Worm (Caenorhabditis elegans) whole organism, midembryonic: ENCODE results near the gene zipt-2.1.
"Not testable (repeated sequence)": the region's sequence is repeated elsewhere in the genome, so short reads cannot be mapped to it uniquely, and the experiment has no call there.

Source experiments
- T22C8.4 ChIP-seq: fragments of 200-800 bp; sonication (Bioruptor generic); IDR thresholded peaks from 2 replicates; pipeline ENCODE4 v1.3.6; 2022; ENCODE audit warnings: missing genetic modification characterization, missing compliant biosample characterization
- cog-1 ChIP-seq: sonication (generic microtip); optimal IDR thresholded peaks from 2 replicates; lab custom pipeline; 2016; ENCODE audit warnings: missing genetic modification characterization, missing compliant biosample characterization
- flt-1 ChIP-seq: fragments of 200-800 bp; sonication (Bioruptor generic); IDR thresholded peaks from 2 replicates; pipeline ENCODE4 v1.3.6; 2022; ENCODE audit warnings: missing genetic modification characterization, missing compliant biosample characterization
- klf-2 ChIP-seq: fragments of 200-800 bp; sonication (Bioruptor generic); conservative IDR thresholded peaks from 2 replicates; pipeline ENCODE4 v1.3.6; 2022; ENCODE audit warnings: missing genetic modification reagents, missing genetic modification characterization, missing compliant biosample characterization
- med-1 ChIP-seq: sonication (generic microtip); optimal IDR thresholded peaks from 2 replicates; lab custom pipeline; 2017; ENCODE audit warnings: missing genetic modification characterization, mild to moderate bottlenecking, missing compliant biosample characterization, antibody characterized with exemption, missing genetic modification reagents; ENCODE audit not compliant: insufficient read depth
- ref-1 ChIP-seq: fragments of 200-800 bp; sonication (Bioruptor generic); conservative IDR thresholded peaks from 2 replicates; pipeline ENCODE4 v1.3.6; 2022; ENCODE audit warnings: missing genetic modification reagents, missing genetic modification characterization, missing compliant biosample characterization
- tab-1 ChIP-seq: fragments of 200-800 bp; sonication (Bioruptor generic); IDR thresholded peaks from 2 replicates; pipeline ENCODE4 v1.3.6; 2022; ENCODE audit warnings: missing genetic modification characterization, missing compliant biosample characterization
- ztf-23 ChIP-seq: fragments of 200-800 bp; sonication (Bioruptor generic); IDR thresholded peaks from 2 replicates; pipeline ENCODE4 v1.3.6; 2022; ENCODE audit warnings: missing genetic modification reagents, missing genetic modification characterization, missing compliant biosample characterization
- ztf-29 ChIP-seq: fragments of 200-800 bp; sonication (Bioruptor generic); IDR thresholded peaks from 2 replicates; pipeline ENCODE4 v1.3.6; 2022; ENCODE audit warnings: missing genetic modification reagents, missing genetic modification characterization, missing compliant biosample characterization

Gene zipt-2.1

ce11 chrIV:10799354-10799753 lies at the start of gene zipt-2.1:
Gene zipt-2.1 (plus strand): TSS chrIV:10799654.
- TF ChIP-seq flt-1 (GFP tag; lab: Robert Waterston, UW) (no peak), klf-2 (no peak), tab-1 (GFP tag; lab: Robert Waterston, UW) (no peak), ref-1 (GFP tag; lab: Robert Waterston, UW) (no peak), ztf-29 (GFP tag; lab: Robert Waterston, UW) (no peak), ztf-23 (GFP tag; lab: Robert Waterston, UW) (no peak), cog-1 (no peak), T22C8.4 (GFP tag; lab: Robert Waterston, UW) (no peak), med-1 (GFP tag; lab: Kevin White, UChicago) (no peak)

DNA sequence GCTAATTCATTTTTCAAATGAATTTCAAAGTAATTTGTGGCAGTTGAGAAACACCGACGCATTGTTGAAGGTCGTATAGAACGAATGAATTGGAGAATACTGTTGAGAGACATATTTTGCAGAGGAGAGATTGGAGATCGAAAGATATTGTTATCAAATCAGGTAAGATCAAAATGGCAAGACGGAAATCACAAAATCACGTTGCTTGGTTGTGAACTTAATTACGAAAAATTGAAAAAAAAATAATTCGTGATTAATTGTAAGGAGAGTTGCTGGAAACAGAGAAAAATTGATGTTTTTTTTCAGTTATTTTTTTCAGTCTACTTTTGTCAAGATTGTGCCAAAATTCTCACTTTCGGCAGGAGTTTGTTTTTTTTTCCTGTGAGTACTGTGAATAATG lies 49.4 kb upstream of the zipt-2.1 start, which contains the start of gene T25B9.1:
Gene T25B9.1 (minus strand): TSS at position 101 of the 400 bp plus-strand sequence.
- TF ChIP-seq flt-1 (GFP tag; lab: Robert Waterston, UW): no peak
- TF ChIP-seq ref-1 (GFP tag; lab: Robert Waterston, UW): no peak
- TF ChIP-seq ztf-23 (GFP tag; lab: Robert Waterston, UW): no peak
- TF ChIP-seq cog-1: no peak
- no peak for TF ChIP-seq tab-1 (GFP tag; lab: Robert Waterston, UW)
- TF ChIP-seq klf-2: no peak
- TF ChIP-seq T22C8.4 (GFP tag; lab: Robert Waterston, UW): no peak
- no peak for TF ChIP-seq ztf-29 (GFP tag; lab: Robert Waterston, UW)
- TF ChIP-seq med-1 (GFP tag; lab: Kevin White, UChicago): no peak

DNA sequence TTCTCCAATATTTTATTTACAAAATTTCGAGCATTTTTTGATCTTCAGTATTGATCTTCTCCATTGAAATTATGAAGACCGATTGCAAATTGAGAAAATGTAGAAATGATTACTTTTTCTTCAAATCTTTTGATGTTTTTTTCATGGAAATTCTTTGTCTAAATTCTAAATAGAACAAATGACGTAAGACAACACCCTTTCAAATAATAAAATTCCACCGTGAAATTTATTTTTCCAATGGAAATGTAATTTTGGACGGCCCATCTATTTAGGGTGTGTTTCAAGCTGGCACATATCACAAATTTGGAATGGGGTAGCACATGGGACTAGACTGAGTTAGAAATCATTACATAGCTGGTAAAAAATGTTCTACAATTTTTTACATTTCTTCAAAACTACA lies 47.7 kb upstream of the zipt-2.1 start, which contains the start of gene T25B9.2:
Gene T25B9.2 (minus strand): TSS at position 101 of the 400 bp plus-strand sequence.
- not testable (repeated sequence) for TF ChIP-seq T22C8.4, tab-1, flt-1 (GFP tag; lab: Robert Waterston, UW)

- no peak for TF ChIP-seq ztf-29 (GFP tag; lab: Robert Waterston, UW)
- no peak for TF ChIP-seq cog-1
- no peak for TF ChIP-seq tab-1 (GFP tag; lab: Robert Waterston, UW)
- TF ChIP-seq flt-1 (GFP tag; lab: Robert Waterston, UW): no peak
- no peak for TF ChIP-seq klf-2
- TF ChIP-seq ref-1 (GFP tag; lab: Robert Waterston, UW): no peak
- no peak for TF ChIP-seq med-1 (GFP tag; lab: Kevin White, UChicago)
- no peak for TF ChIP-seq T22C8.4 (GFP tag; lab: Robert Waterston, UW)
- no peak for TF ChIP-seq ztf-23 (GFP tag; lab: Robert Waterston, UW)
Measured at ce11 chrIV:10754685-10755084, 44.8 kb upstream of the zipt-2.1 start, which contains the start of gene T25B9.5. Gene T25B9.5 (minus strand): TSS chrIV:10754785.

DNA sequence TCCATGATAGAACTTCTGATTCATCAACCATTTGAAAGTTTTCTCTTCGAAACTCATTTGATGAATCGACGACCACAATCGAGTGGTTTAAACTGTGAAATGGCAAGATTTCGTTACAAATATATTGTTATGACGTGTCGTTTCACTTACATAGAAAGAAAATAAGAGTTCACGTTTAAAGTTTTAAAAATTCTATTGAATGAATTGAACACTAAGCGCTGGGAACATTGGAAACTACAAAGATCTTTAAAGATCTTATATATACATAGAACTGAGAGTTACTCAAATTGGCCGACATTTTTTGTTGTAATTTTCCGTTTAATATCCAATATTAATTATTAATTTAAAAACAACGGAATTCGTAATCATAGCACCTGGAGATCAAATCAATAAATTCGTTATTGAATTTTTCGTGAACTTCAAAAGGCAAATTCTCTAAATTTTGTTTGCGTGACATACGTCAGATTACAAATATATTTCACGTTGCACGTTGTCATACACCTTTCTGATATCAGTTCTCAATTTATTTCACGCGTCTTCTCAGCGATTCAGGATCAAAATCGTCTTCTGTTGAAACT lies 41.7 kb upstream of the zipt-2.1 start, which contains the start of the genes T25B9.4 and T25B9.6:
Gene T25B9.4 (minus strand): TSS at position 101 of the 578 bp plus-strand sequence.
Gene T25B9.6 (plus strand): TSS at position 528 of the 578 bp plus-strand sequence.
- TF ChIP-seq cog-1: no peak
- TF ChIP-seq ztf-23 (GFP tag; lab: Robert Waterston, UW): no peak
- TF ChIP-seq klf-2: no peak
- TF ChIP-seq med-1 (GFP tag; lab: Kevin White, UChicago): no peak
- TF ChIP-seq ztf-29 (GFP tag; lab: Robert Waterston, UW): no peak
- no peak for TF ChIP-seq flt-1 (GFP tag; lab: Robert Waterston, UW)
- TF ChIP-seq ref-1 (GFP tag; lab: Robert Waterston, UW): no peak

- no peak for TF ChIP-seq klf-2
- no peak for TF ChIP-seq T22C8.4 (GFP tag; lab: Robert Waterston, UW)
- TF ChIP-seq ztf-29 (GFP tag; lab: Robert Waterston, UW): no peak
- TF ChIP-seq flt-1 (GFP tag; lab: Robert Waterston, UW): no peak
- TF ChIP-seq ztf-23 (GFP tag; lab: Robert Waterston, UW): no peak
Measured at ce11 chrIV:10761344-10761743, 38.1 kb upstream of the zipt-2.1 start, which contains the start of gene ugt-54. Gene ugt-54 (plus strand): TSS chrIV:10761698.

DNA sequence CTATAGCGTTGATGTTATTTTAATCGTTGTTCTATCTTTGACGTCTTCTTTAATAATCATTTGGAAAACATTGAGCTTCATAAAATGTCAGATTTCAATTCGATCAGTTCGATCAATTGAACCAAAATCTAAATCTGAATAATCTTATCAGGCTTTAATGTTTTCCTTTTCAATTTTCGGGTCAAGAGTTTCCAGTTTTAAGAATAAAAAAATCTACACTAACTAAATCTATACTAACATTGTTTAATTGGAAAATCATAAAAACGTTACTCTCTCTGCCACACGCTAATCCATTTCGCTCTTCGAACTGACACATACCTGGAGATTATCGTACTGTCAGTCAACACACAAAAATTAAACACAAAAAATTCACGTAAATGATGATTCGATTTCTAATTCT lies 35.2 kb upstream of the zipt-2.1 start, which contains the start of gene T25B9.11:
Gene T25B9.11 (plus strand): TSS at position 301 of the 400 bp plus-strand sequence.
- TF ChIP-seq flt-1 (GFP tag; lab: Robert Waterston, UW) (no peak), ref-1 (GFP tag; lab: Robert Waterston, UW) (no peak), tab-1 (GFP tag; lab: Robert Waterston, UW) (no peak), klf-2 (no peak), ztf-29 (GFP tag; lab: Robert Waterston, UW) (no peak), med-1 (GFP tag; lab: Kevin White, UChicago) (no peak), cog-1 (no peak), T22C8.4 (GFP tag; lab: Robert Waterston, UW) (no peak), ztf-23 (GFP tag; lab: Robert Waterston, UW) (no peak)

ce11 chrIV:10765053-10765452 lies 34.4 kb upstream of the zipt-2.1 start, which contains the start of gene T25B9.12:
Gene T25B9.12 (plus strand): TSS chrIV:10765353.
- TF ChIP-seq ref-1 (GFP tag; lab: Robert Waterston, UW) (no peak), flt-1 (GFP tag; lab: Robert Waterston, UW) (no peak), klf-2 (no peak), cog-1 (no peak), ztf-23 (GFP tag; lab: Robert Waterston, UW) (no peak), med-1 (GFP tag; lab: Kevin White, UChicago) (no peak), ztf-29 (GFP tag; lab: Robert Waterston, UW) (no peak), T22C8.4 (GFP tag; lab: Robert Waterston, UW) (no peak), tab-1 (GFP tag; lab: Robert Waterston, UW) (no peak)

- no peak for TF ChIP-seq klf-2
- no peak for TF ChIP-seq med-1 (GFP tag; lab: Kevin White, UChicago)
Measured at ce11 chrIV:10766071-10766470, 33.4 kb upstream of the zipt-2.1 start.
